Fruit fly (Drosophila melanogaster): ENCODE measurements around the gene Rph.

The Rph gene

dm6 chrX:10802457-10803378 is 45.3 kb upstream of the Rph start:
- TF ChIP-seq kay (GFP tag; ENCODE audit: borderline replicate concordance) (peak; percentile 89), toe (GFP tag; optimal IDR thresholded peaks at IDR 0.05) (no peak), CG5204 (GFP tag; optimal IDR thresholded peaks at IDR 0.05) (no peak), cic (GFP tag; optimal IDR thresholded peaks at IDR 0.05) (no peak), tj (GFP tag; optimal IDR thresholded peaks at IDR 0.05) (no peak), ovo (GFP tag; optimal IDR thresholded peaks at IDR 0.05) (no peak), CG33017 (tag; optimal IDR thresholded peaks at IDR 0.05) (peak; percentile 67), CG14711 (tag; optimal IDR thresholded peaks at IDR 0.05) (peak; percentile 75), bab1 (GFP tag; optimal IDR thresholded peaks at IDR 0.05) (peak; percentile 18), Clk (GFP tag; optimal IDR thresholded peaks at IDR 0.05) (no peak), CG11617 (GFP tag; optimal IDR thresholded peaks at IDR 0.05) (peak; percentile 26), CG7045 (GFP tag; optimal IDR thresholded peaks at IDR 0.05) (peak; percentile 22), CG12768 (GFP tag; optimal IDR thresholded peaks at IDR 0.05) (peak; percentile 5), Crg-1 (GFP tag; optimal IDR thresholded peaks at IDR 0.05) (no peak), Mnt (GFP tag; optimal IDR thresholded peaks at IDR 0.05) (no peak), pad (GFP tag; optimal IDR thresholded peaks at IDR 0.05) (no peak), CG7101 (tag; optimal IDR thresholded peaks at IDR 0.05) (peak; percentile 77), cnc (optimal IDR thresholded peaks at IDR 0.05) (no peak), Hr96 (GFP tag; optimal IDR thresholded peaks at IDR 0.05) (no peak), CG1620 (GFP tag; optimal IDR thresholded peaks at IDR 0.05) (no peak)

dm6 chrX:10801827-10802456 is 44.5 kb upstream of the Rph start:
- TF ChIP-seq CG7045 (GFP tag; optimal IDR thresholded peaks at IDR 0.05) (no peak), CG1620 (GFP tag; optimal IDR thresholded peaks at IDR 0.05) (no peak), CG7101 (tag; optimal IDR thresholded peaks at IDR 0.05) (no peak), pad (GFP tag; optimal IDR thresholded peaks at IDR 0.05) (no peak), CG12768 (GFP tag; optimal IDR thresholded peaks at IDR 0.05) (no peak), Mnt (GFP tag; optimal IDR thresholded peaks at IDR 0.05) (peak; percentile 19), ovo (GFP tag; optimal IDR thresholded peaks at IDR 0.05) (peak; percentile 78), CG5204 (GFP tag; optimal IDR thresholded peaks at IDR 0.05) (no peak), Crg-1 (GFP tag; optimal IDR thresholded peaks at IDR 0.05) (no peak), CG14711 (tag; optimal IDR thresholded peaks at IDR 0.05) (no peak), kay (GFP tag; ENCODE audit: borderline replicate concordance) (peak; percentile 6), tj (GFP tag; optimal IDR thresholded peaks at IDR 0.05) (peak; percentile 99), CG33017 (tag; optimal IDR thresholded peaks at IDR 0.05) (no peak), toe (GFP tag; optimal IDR thresholded peaks at IDR 0.05) (no peak), CG11617 (GFP tag; optimal IDR thresholded peaks at IDR 0.05) (no peak), Clk (GFP tag; optimal IDR thresholded peaks at IDR 0.05) (no peak), Hr96 (GFP tag; optimal IDR thresholded peaks at IDR 0.05) (no peak), bab1 (GFP tag; optimal IDR thresholded peaks at IDR 0.05) (no peak), cic (GFP tag; optimal IDR thresholded peaks at IDR 0.05) (peak; percentile 7), cnc (optimal IDR thresholded peaks at IDR 0.05) (no peak)

- TF ChIP-seq CG5204 (GFP tag; optimal IDR thresholded peaks at IDR 0.05): no peak
- no peak for TF ChIP-seq cic (GFP tag; optimal IDR thresholded peaks at IDR 0.05)
- no peak for TF ChIP-seq bab1 (GFP tag; optimal IDR thresholded peaks at IDR 0.05)
- no peak for TF ChIP-seq CG33017 (tag; optimal IDR thresholded peaks at IDR 0.05)
- TF ChIP-seq CG14711 (tag; optimal IDR thresholded peaks at IDR 0.05): no peak
- TF ChIP-seq cnc (optimal IDR thresholded peaks at IDR 0.05): no peak
- TF ChIP-seq tj (GFP tag; optimal IDR thresholded peaks at IDR 0.05): no peak
- TF ChIP-seq Clk (GFP tag; optimal IDR thresholded peaks at IDR 0.05): no peak
- TF ChIP-seq Crg-1 (GFP tag; optimal IDR thresholded peaks at IDR 0.05): no peak
- TF ChIP-seq CG11617 (GFP tag; optimal IDR thresholded peaks at IDR 0.05): no peak
- TF ChIP-seq Mnt (GFP tag; optimal IDR thresholded peaks at IDR 0.05): no peak
- TF ChIP-seq CG12768 (GFP tag; optimal IDR thresholded peaks at IDR 0.05): no peak
- no peak for TF ChIP-seq Hr96 (GFP tag; optimal IDR thresholded peaks at IDR 0.05)
- no peak for TF ChIP-seq ovo (GFP tag; optimal IDR thresholded peaks at IDR 0.05)
- no peak for TF ChIP-seq toe (GFP tag; optimal IDR thresholded peaks at IDR 0.05)
- no peak for TF ChIP-seq CG7045 (GFP tag; optimal IDR thresholded peaks at IDR 0.05)
- TF ChIP-seq CG7101 (tag; optimal IDR thresholded peaks at IDR 0.05): no peak
Measured at dm6 chrX:10801033-10801432, 43.6 kb upstream of the Rph start.

DNA sequence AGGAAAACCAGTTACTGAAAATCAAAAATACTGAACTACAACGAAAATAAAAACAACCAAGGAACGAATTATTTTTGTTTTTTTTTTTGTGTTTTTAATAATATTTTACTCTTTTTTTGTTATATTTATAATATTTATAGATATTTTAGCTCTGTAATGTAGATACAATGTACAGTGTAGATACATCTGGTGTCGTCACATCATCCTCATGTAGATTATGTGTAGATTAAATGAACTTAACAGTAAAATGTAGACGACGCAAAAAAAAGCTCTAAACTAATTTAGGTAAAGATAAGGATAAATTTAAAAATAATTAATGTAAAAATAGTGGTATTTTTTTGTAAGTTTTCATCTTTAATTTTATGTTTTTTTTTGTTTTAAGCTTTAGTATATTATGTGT is 31.8 kb upstream of the Rph start:
- TF ChIP-seq CG1620 (GFP tag; optimal IDR thresholded peaks at IDR 0.05) (no peak), Hr96 (GFP tag; optimal IDR thresholded peaks at IDR 0.05) (no peak), CG7101 (tag; optimal IDR thresholded peaks at IDR 0.05) (no peak), Crg-1 (GFP tag; optimal IDR thresholded peaks at IDR 0.05) (no peak), toe (GFP tag; optimal IDR thresholded peaks at IDR 0.05) (no peak), ovo (GFP tag; optimal IDR thresholded peaks at IDR 0.05) (no peak), Mnt (GFP tag; optimal IDR thresholded peaks at IDR 0.05) (no peak), tj (GFP tag; optimal IDR thresholded peaks at IDR 0.05) (no peak)

- TF ChIP-seq kay (GFP tag; ENCODE audit: borderline replicate concordance) (peak; percentile 72), pad (GFP tag; optimal IDR thresholded peaks at IDR 0.05) (no peak)
Measured at dm6 chrX:10787352-10787751, 29.9 kb upstream of the Rph start.

Measured in whole organism, adult.